Worm (Caenorhabditis elegans) whole organism, L1 larva: ENCODE measurements around the gene jamp-1.

Experiments used
- fos-1 ChIP-seq: fragments of 150-350 bp; optimal IDR thresholded peaks from 2 replicates; lab custom pipeline; 2014; ENCODE audit warnings: missing biosample characterization, missing genetic modification characterization
- hlh-17 ChIP-seq: fragments of 200-800 bp; sonication (Bioruptor generic); optimal IDR thresholded peaks from 2 replicates; lab custom pipeline; 2018; ENCODE audit warnings: missing genetic modification characterization, mild to moderate bottlenecking, missing compliant biosample characterization, moderate library complexity, borderline replicate concordance
- mab-9 ChIP-seq: fragments of 200-800 bp; sonication (Bioruptor generic); IDR thresholded peaks from 2 replicates; pipeline ENCODE4 v1.3.6; 2022; ENCODE audit warnings: missing genetic modification reagents, missing genetic modification characterization, missing compliant biosample characterization
- mep-1 ChIP-seq: fragments of 150-350 bp; optimal IDR thresholded peaks from 2 replicates; lab custom pipeline; 2014; ENCODE audit warnings: missing biosample characterization, missing genetic modification characterization
- nhr-12 ChIP-seq: sonication (generic microtip); optimal IDR thresholded peaks from 2 replicates; lab custom pipeline; 2017; ENCODE audit warnings: missing biosample characterization, missing genetic modification characterization
- sptf-1 ChIP-seq: fragments of 150-350 bp; optimal IDR thresholded peaks from 2 replicates; lab custom pipeline; 2014; ENCODE audit warnings: missing biosample characterization, missing genetic modification characterization
- unc-62 ChIP-seq: fragments of 150-350 bp; optimal IDR thresholded peaks from 2 replicates; lab custom pipeline; 2014; ENCODE audit warnings: missing biosample characterization, missing genetic modification reagents, missing genetic modification characterization

DNA sequence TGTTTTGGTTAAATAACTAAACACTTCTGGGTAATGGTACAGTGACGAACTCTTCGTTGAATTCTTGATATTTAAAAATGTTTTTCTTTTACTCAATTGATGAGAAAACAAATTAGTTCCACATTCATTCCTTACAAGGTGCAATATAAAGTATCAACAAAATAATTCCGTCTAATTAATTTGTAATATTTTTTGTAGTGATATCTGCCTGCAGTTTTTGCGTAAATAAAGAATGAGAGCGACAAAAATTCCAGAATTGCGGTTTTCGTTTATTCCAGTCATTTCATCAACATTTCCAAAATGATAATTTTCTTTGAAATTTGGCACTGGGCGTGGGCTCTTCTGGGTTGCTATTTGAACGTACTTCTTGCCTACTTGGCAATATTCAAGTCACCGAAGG is 4.2 kb upstream of the jamp-1 start, which contains the start of gene srd-20:
- TF ChIP-seq mep-1 (tag; lab: Kevin White, UChicago) (no peak), mab-9 (GFP tag; lab: Robert Waterston, UW) (no peak), nhr-12 (tag; lab: Kevin White, UChicago) (no peak), sptf-1 (tag; lab: Kevin White, UChicago) (no peak), hlh-17 (no peak), fos-1 (tag; lab: Kevin White, UChicago) (no peak), unc-62 (no peak)
